Fruit fly (Drosophila melanogaster): ENCODE results near the gene MCU.

DNA sequence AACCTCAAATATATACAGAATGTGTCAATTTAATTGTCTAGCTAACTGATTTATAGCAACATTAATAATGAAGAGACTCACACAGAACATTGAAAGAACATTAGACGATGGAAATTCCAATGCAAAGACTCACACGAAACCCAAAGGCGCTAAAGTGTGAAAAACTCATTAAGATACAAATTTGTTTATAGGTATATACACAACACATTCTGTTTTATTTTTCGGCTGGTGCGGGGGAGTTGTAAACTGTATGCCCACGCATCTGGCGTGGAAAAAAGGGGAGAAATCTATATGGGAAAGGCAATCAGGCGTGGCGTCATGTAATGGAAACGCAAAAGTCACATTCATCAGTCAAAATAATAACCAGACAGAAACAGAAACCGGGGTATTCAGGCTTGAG, 30.9 kb upstream of the MCU start:
- TF ChIP-seq D1 (tag; optimal IDR thresholded peaks at IDR 0.05) (no peak), Pif1A (GFP tag; optimal IDR thresholded peaks at IDR 0.05) (no peak), Pif1B (GFP tag; optimal IDR thresholded peaks at IDR 0.05) (no peak), CG17806 (tag; optimal IDR thresholded peaks at IDR 0.05) (no peak), Snoo (tag; optimal IDR thresholded peaks at IDR 0.05) (no peak), fd96Ca (GFP tag; IDR thresholded peaks at IDR 0.05) (no peak), CG12605 (GFP tag; IDR thresholded peaks at IDR 0.05) (no peak), CG13204 (GFP tag; optimal IDR thresholded peaks at IDR 0.05) (no peak), Ets98B (GFP tag; IDR thresholded peaks at IDR 0.05) (no peak)

All from whole organism, pupa.